Worm (Caenorhabditis elegans) whole organism, L3 larva: ENCODE measurements around the gene mog-4.

Experiments
- daf-12 ChIP-seq: fragments of 150-350 bp; optimal IDR thresholded peaks from 2 replicates; lab custom pipeline; 2014; ENCODE audit warnings: missing biosample characterization, missing genetic modification reagents, missing genetic modification characterization
- egl-27 ChIP-seq: sonication (generic microtip); optimal IDR thresholded peaks from 4 replicates; lab custom pipeline; 2017; ENCODE audit warnings: missing biosample characterization, missing genetic modification reagents, missing genetic modification characterization
- elt-1 ChIP-seq: fragments of 150-350 bp; optimal IDR thresholded peaks from 2 replicates; lab custom pipeline; 2014; ENCODE audit warnings: missing biosample characterization, missing genetic modification characterization
- nfya-1 ChIP-seq: sonication (generic microtip); optimal IDR thresholded peaks from 2 replicates; lab custom pipeline; 2017; ENCODE audit warnings: missing genetic modification characterization, mild to moderate bottlenecking, missing compliant biosample characterization, antibody characterized with exemption, moderate library complexity; ENCODE audit not compliant: insufficient read depth
- nhr-23 ChIP-seq: fragments of 150-350 bp; optimal IDR thresholded peaks from 2 replicates; lab custom pipeline; 2014; ENCODE audit warnings: missing biosample characterization, missing genetic modification reagents, missing genetic modification characterization
- nhr-237 ChIP-seq: fragments of 150-350 bp; optimal IDR thresholded peaks from 2 replicates; lab custom pipeline; 2014; ENCODE audit warnings: missing biosample characterization, missing genetic modification characterization
- nhr-67 ChIP-seq: fragments of 150-350 bp; optimal IDR thresholded peaks from 2 replicates; lab custom pipeline; 2014; ENCODE audit warnings: missing biosample characterization, missing genetic modification characterization
- nhr-76 ChIP-seq: fragments of 150-350 bp; sonication (generic microtip); optimal IDR thresholded peaks from 5 replicates; lab custom pipeline; 2014; ENCODE audit warnings: missing biosample characterization, missing genetic modification characterization
- pqm-1 ChIP-seq: fragments of 150-350 bp; optimal IDR thresholded peaks from 2 replicates; lab custom pipeline; 2017; ENCODE audit warnings: missing biosample characterization, missing genetic modification characterization, inconsistent platforms
- unc-39 ChIP-seq: sonication (generic microtip); optimal IDR thresholded peaks from 4 replicates; lab custom pipeline; 2017; ENCODE audit warnings: missing biosample characterization, missing genetic modification characterization

- no peak for TF ChIP-seq nhr-23
- no peak for TF ChIP-seq nhr-237 (tag; lab: Kevin White, UChicago)
- TF ChIP-seq nhr-76 (tag; lab: Kevin White, UChicago): no peak
- TF ChIP-seq nhr-67: no peak
- TF ChIP-seq pqm-1 (tag; lab: Kevin White, UChicago): no peak
- TF ChIP-seq egl-27: no peak
- TF ChIP-seq nfya-1 (tag; lab: Kevin White, UChicago): no peak
- no peak for TF ChIP-seq elt-1 (tag; lab: Kevin White, UChicago)
- TF ChIP-seq daf-12 (tag; lab: Kevin White, UChicago): no peak
- no peak for TF ChIP-seq unc-39 (tag; lab: Kevin White, UChicago)
Observed at ce11 chrII:14574790-14575189, 13.4 kb upstream of the mog-4 start.
